Fruit fly (Drosophila melanogaster) whole organism, embryonic: ENCODE results near the gene Lamtor5.

Source experiments
- Awh ChIP-seq: fragments of 200-800 bp; sonication (Bioruptor generic); IDR thresholded peaks from 2 replicates; pipeline ENCODE4, ENCODE4 v1.3.6; 2022; ENCODE audit warnings: missing biosample characterization, missing genetic modification characterization
- CG11398 ChIP-seq: fragments of 200-800 bp; sonication (Bioruptor generic); optimal IDR thresholded peaks from 2 replicates; lab custom pipeline; 2016; ENCODE audit warnings: missing biosample characterization, missing genetic modification characterization
- CG12391 ChIP-seq: fragments of 200-800 bp; sonication (Bioruptor generic); optimal IDR thresholded peaks from 3 replicates; lab custom pipeline; 2018; ENCODE audit warnings: missing biosample characterization, mild to moderate bottlenecking, missing genetic modification characterization, moderate library complexity
- CG12769 ChIP-seq: fragments of 200-800 bp; sonication (Bioruptor generic); optimal IDR thresholded peaks from 2 replicates; lab custom pipeline; 2019; ENCODE audit warnings: missing biosample characterization, mild to moderate bottlenecking, missing genetic modification characterization, moderate library complexity
- CG13123 ChIP-seq: fragments of 200-800 bp; sonication (Bioruptor generic); optimal IDR thresholded peaks from 2 replicates; lab custom pipeline; 2016; ENCODE audit warnings: missing biosample characterization, missing genetic modification characterization
- CG13624 ChIP-seq: fragments of 200-800 bp; sonication (Bioruptor generic); optimal IDR thresholded peaks from 2 replicates; lab custom pipeline; 2016; ENCODE audit warnings: missing biosample characterization, missing genetic modification characterization
- CG14441 ChIP-seq: fragments of 200-800 bp; sonication (Bioruptor generic); IDR thresholded peaks from 2 replicates; pipeline ENCODE4 v1.3.6; 2022; ENCODE audit warnings: missing biosample characterization, missing genetic modification characterization
- CG14667 ChIP-seq: fragments of 200-800 bp; sonication (Bioruptor generic); IDR thresholded peaks from 2 replicates; pipeline ENCODE4 v1.3.6; 2022; ENCODE audit warnings: missing biosample characterization, missing genetic modification characterization
- CG14860 ChIP-seq: fragments of 200-800 bp; sonication (Bioruptor generic); IDR thresholded peaks from 3 replicates; pipeline ENCODE4 v1.3.6; 2022; ENCODE audit warnings: missing biosample characterization, missing genetic modification characterization; ENCODE audit not compliant: partially characterized antibody
- CG17361 ChIP-seq: fragments of 200-800 bp; sonication (Bioruptor generic); IDR thresholded peaks from 3 replicates; pipeline ENCODE4 v1.3.6; 2022; ENCODE audit warnings: missing biosample characterization, missing genetic modification characterization
- CG1832 ChIP-seq: fragments of 200-800 bp; sonication (Bioruptor generic); optimal IDR thresholded peaks from 2 replicates; lab custom pipeline; 2017; ENCODE audit warnings: missing biosample characterization, mild to moderate bottlenecking, missing genetic modification characterization, inconsistent platforms
- CG2120 ChIP-seq: fragments of 200-800 bp; sonication (Bioruptor generic); optimal IDR thresholded peaks from 3 replicates; lab custom pipeline; 2016; ENCODE audit warnings: missing biosample characterization, missing genetic modification characterization
- CG2678 ChIP-seq: fragments of 200-800 bp; sonication (Bioruptor generic); optimal IDR thresholded peaks from 3 replicates; lab custom pipeline; 2019; ENCODE audit warnings: missing biosample characterization, mild to moderate bottlenecking, missing genetic modification characterization, moderate library complexity
- CG32772 ChIP-seq: fragments of 200-800 bp; sonication (Bioruptor generic); IDR thresholded peaks from 2 replicates; pipeline ENCODE4 v1.3.6; 2022; ENCODE audit warnings: missing biosample characterization, missing genetic modification characterization
- CG42726 ChIP-seq: fragments of 200-800 bp; sonication (Bioruptor generic); IDR thresholded peaks from 2 replicates; pipeline ENCODE4 v1.3.6; 2022; ENCODE audit warnings: missing biosample characterization, missing genetic modification characterization; ENCODE audit not compliant: partially characterized antibody
- CoRest ChIP-seq: fragments of 200-800 bp; sonication (Bioruptor generic); optimal IDR thresholded peaks from 3 replicates; lab custom pipeline; 2018; ENCODE audit warnings: missing biosample characterization, mild to moderate bottlenecking, missing genetic modification characterization, moderate library complexity
- D19A ChIP-seq: fragments of 200-800 bp; optimal IDR thresholded peaks from 3 replicates; lab custom pipeline; 2019; ENCODE audit warnings: missing biosample characterization, mild to moderate bottlenecking, missing genetic modification characterization, moderate library complexity
- D19B ChIP-seq: fragments of 200-800 bp; sonication (Bioruptor generic); optimal IDR thresholded peaks from 2 replicates; lab custom pipeline; 2017; ENCODE audit warnings: missing biosample characterization, mild to moderate bottlenecking, missing genetic modification characterization
- Ets65A ChIP-seq: fragments of 200-800 bp; sonication (Bioruptor generic); peaks from one replicate; lab custom pipeline; 2016; ENCODE audit warnings: missing biosample characterization, missing genetic modification characterization
- Hmr ChIP-seq: fragments of 200-800 bp; sonication (Bioruptor generic); optimal IDR thresholded peaks from 3 replicates; lab custom pipeline; 2017; ENCODE audit warnings: mild to moderate bottlenecking, missing biosample characterization, missing genetic modification reagents, missing genetic modification characterization
- Hr78 ChIP-seq, 2 experiments: fragments of 200-800 bp in 1 of 2; fragments of >200 bp in 1 of 2; sonication (Bioruptor generic) in 1 of 2; optimal IDR thresholded peaks; 2 replicates each; lab custom pipeline; 2017 to 2019; ENCODE audit warnings: missing biosample characterization in 2 of 2, missing genetic modification characterization in 2 of 2, mild to moderate bottlenecking in 1 of 2, moderate library complexity in 1 of 2
- Med ChIP-seq: fragments of 200-800 bp; sonication (Bioruptor generic); peaks from one replicate; lab custom pipeline; 2016; ENCODE audit warnings: missing biosample characterization, missing genetic modification characterization, mild to moderate bottlenecking, inconsistent platforms, moderate library complexity
- Side ChIP-seq: fragments of 200-800 bp; sonication (Bioruptor generic); optimal IDR thresholded peaks from 2 replicates; lab custom pipeline; 2016; ENCODE audit warnings: missing biosample characterization, missing genetic modification characterization
- Sox100B ChIP-seq: fragments of 200-800 bp; sonication (Bioruptor generic); optimal IDR thresholded peaks from 3 replicates; lab custom pipeline; 2018; ENCODE audit warnings: missing biosample characterization, mild to moderate bottlenecking, missing genetic modification characterization
- Usf ChIP-seq: fragments of 200-800 bp; sonication (Bioruptor generic); optimal IDR thresholded peaks from 2 replicates; lab custom pipeline; 2017; ENCODE audit warnings: missing genotype, missing biosample characterization, missing genetic modification characterization
- Xrp1 ChIP-seq: fragments of 200-800 bp; sonication (Bioruptor generic); IDR thresholded peaks from 2 replicates; pipeline ENCODE4 v1.3.6; 2022; ENCODE audit warnings: missing biosample characterization, missing genetic modification characterization
- bab2 ChIP-seq: fragments of 200-800 bp; sonication (Bioruptor generic); optimal IDR thresholded peaks from 2 replicates; lab custom pipeline; 2016; ENCODE audit warnings: missing biosample characterization, missing genetic modification characterization
- bsh ChIP-seq, 2 experiments: fragments of 200-800 bp; sonication (Bioruptor generic); optimal IDR thresholded peaks; 2 replicates each; lab custom pipeline; 2017 to 2018; ENCODE audit warnings: mild to moderate bottlenecking in 2 of 2, missing biosample characterization in 2 of 2, missing genetic modification characterization in 2 of 2, moderate library complexity in 1 of 2
- caup ChIP-seq: fragments of 200-800 bp; sonication (Bioruptor generic); optimal IDR thresholded peaks from 3 replicates; lab custom pipeline; 2017; ENCODE audit warnings: missing biosample characterization, mild to moderate bottlenecking, missing genetic modification characterization, moderate library complexity; ENCODE audit not compliant: severe bottlenecking
- crp ChIP-seq, 2 experiments: fragments of 200-800 bp; sonication (Bioruptor generic); optimal IDR thresholded peaks; 2 replicates in 1 of 2; 3 replicates in 1 of 2; lab custom pipeline; 2017; ENCODE audit warnings: missing biosample characterization in 2 of 2, missing genetic modification characterization in 2 of 2, mild to moderate bottlenecking in 1 of 2, moderate library complexity in 1 of 2
- cwo ChIP-seq: fragments of 200-800 bp; sonication (Bioruptor generic); optimal IDR thresholded peaks from 3 replicates; lab custom pipeline; 2017; ENCODE audit warnings: missing biosample characterization, missing genetic modification characterization, mild to moderate bottlenecking, moderate library complexity, missing genetic modification reagents
- dimm ChIP-seq: fragments of 200-800 bp; sonication (Bioruptor generic); IDR thresholded peaks from 2 replicates; pipeline ENCODE4 v1.3.6; 2022; ENCODE audit warnings: missing biosample characterization, missing genetic modification characterization
- fd96Cb ChIP-seq: fragments of 200-800 bp; sonication (Bioruptor generic); optimal IDR thresholded peaks from 2 replicates; lab custom pipeline; 2018; ENCODE audit warnings: missing biosample characterization, mild to moderate bottlenecking, missing genetic modification characterization, moderate library complexity
- gcm2 ChIP-seq: fragments of 200-800 bp; sonication (Bioruptor generic); optimal IDR thresholded peaks from 2 replicates; lab custom pipeline; 2016; ENCODE audit warnings: missing biosample characterization, missing genetic modification characterization
- ham ChIP-seq: fragments of 200-800 bp; sonication (Bioruptor generic); IDR thresholded peaks from 2 replicates; pipeline ENCODE4 v1.3.6; 2022; ENCODE audit warnings: missing biosample characterization, missing genetic modification characterization
- knrl ChIP-seq: fragments of 200-800 bp; sonication (Bioruptor generic); IDR thresholded peaks from 3 replicates; pipeline ENCODE4 v1.3.6; 2022; ENCODE audit warnings: missing biosample characterization, missing genetic modification characterization; ENCODE audit not compliant: partially characterized antibody
- lbe ChIP-seq: fragments of 200-800 bp; sonication (Bioruptor generic); optimal IDR thresholded peaks from 2 replicates; lab custom pipeline; 2016; ENCODE audit warnings: missing biosample characterization, mild to moderate bottlenecking, missing genetic modification characterization
- mld ChIP-seq: fragments of 200-800 bp; sonication (Bioruptor generic); IDR thresholded peaks from 3 replicates; pipeline ENCODE4 v1.3.6; 2022; ENCODE audit warnings: missing biosample characterization, missing genetic modification characterization; ENCODE audit not compliant: partially characterized antibody
- nom ChIP-seq: fragments of 200-800 bp; sonication (Bioruptor generic); optimal IDR thresholded peaks from 2 replicates; lab custom pipeline; 2017; ENCODE audit warnings: missing biosample characterization, missing genetic modification characterization, mild to moderate bottlenecking, moderate library complexity, missing genetic modification reagents
- oc ChIP-seq: fragments of 200-800 bp; sonication (Bioruptor generic); optimal IDR thresholded peaks from 2 replicates; lab custom pipeline; 2018; ENCODE audit warnings: missing biosample characterization, mild to moderate bottlenecking, missing genetic modification characterization, moderate library complexity
- p53 ChIP-seq: fragments of 200-800 bp; sonication (Bioruptor generic); optimal IDR thresholded peaks from 2 replicates; lab custom pipeline; 2016; ENCODE audit warnings: missing biosample characterization, missing genetic modification characterization
- phol ChIP-seq: fragments of 200-800 bp; sonication (Bioruptor generic); optimal IDR thresholded peaks from 3 replicates; lab custom pipeline; 2018; ENCODE audit warnings: missing biosample characterization, mild to moderate bottlenecking, missing genetic modification characterization, moderate library complexity
- prd ChIP-seq, 3 experiments: fragments of >200 bp in 2 of 3; fragments of 200-800 bp in 1 of 3; sonication (Bioruptor generic) in 1 of 3; optimal IDR thresholded peaks in 2 of 3; IDR thresholded peaks in 1 of 3; 2 replicates in 2 of 3; 3 replicates in 1 of 3; pipeline versions ENCODE4 v1.3.6 to Lab custom; 2017 to 2022; ENCODE audit warnings: missing biosample characterization in 1 of 3, missing genetic modification characterization in 1 of 3
- schlank ChIP-seq: fragments of 200-800 bp; sonication (Bioruptor generic); optimal IDR thresholded peaks from 2 replicates; lab custom pipeline; 2018; ENCODE audit warnings: missing biosample characterization, mild to moderate bottlenecking, missing genetic modification characterization
- shn ChIP-seq: fragments of 200-800 bp; sonication (Bioruptor generic); optimal IDR thresholded peaks from 3 replicates; lab custom pipeline; 2016; ENCODE audit warnings: missing biosample characterization, missing genetic modification characterization
- tin ChIP-seq: fragments of 200-800 bp; sonication (Bioruptor generic); optimal IDR thresholded peaks from 3 replicates; lab custom pipeline; 2016; ENCODE audit warnings: missing biosample characterization, missing genetic modification characterization
- toy ChIP-seq: fragments of 200-800 bp; sonication (Bioruptor generic); IDR thresholded peaks from 2 replicates; pipeline ENCODE4 v1.3.6; 2022; ENCODE audit warnings: missing biosample characterization, missing genetic modification characterization
- tx ChIP-seq: fragments of 200-800 bp; sonication (Bioruptor generic); optimal IDR thresholded peaks from 2 replicates; lab custom pipeline; 2016; ENCODE audit warnings: missing biosample characterization, missing genetic modification characterization
- wor ChIP-seq: fragments of 200-800 bp; sonication (Bioruptor generic); IDR thresholded peaks from 2 replicates; pipeline ENCODE4 v1.3.6; 2022; ENCODE audit warnings: missing biosample characterization, missing genetic modification characterization

Lamtor5 gene

dm6 chrX:1824610-1824948, 34.2 kb downstream of the Lamtor5 start (continued):
- 0 out of 3 replicates have a peak, but pooled peaks have one; percentile 29 for TF ChIP-seq CG17361 (GFP tag; lab: Robert Waterston, UW)
- TF ChIP-seq D19B (GFP tag; lab: Kevin White, UChicago): peak; percentile 89
- peak; percentile 22 for TF ChIP-seq CG2678 (tag; lab: Kevin White, UChicago)
- no peak for TF ChIP-seq p53 (GFP tag; lab: Kevin White, UChicago)
- TF ChIP-seq crp (GFP tag; optimal IDR thresholded peaks at IDR 0.05; lab: Kevin White, UChicago): no peak
- no peak for TF ChIP-seq caup (GFP tag; lab: Kevin White, UChicago)
- TF ChIP-seq mld (GFP tag; lab: Robert Waterston, UW): no peak
- no peak for TF ChIP-seq Sox100B (GFP tag; lab: Kevin White, UChicago)
- peak; percentile 27; the same call in 1 of the 2 replicates for TF ChIP-seq CG14667
- TF ChIP-seq Side (GFP tag; lab: Kevin White, UChicago): no peak
- TF ChIP-seq CoRest (tag; lab: Kevin White, UChicago): no peak
- TF ChIP-seq CG14441 (GFP tag; lab: Robert Waterston, UW): 0 out of 2 replicates have a peak, but pooled peaks have one; percentile 33
- no peak for TF ChIP-seq CG12391 (tag; lab: Kevin White, UChicago)
- TF ChIP-seq Xrp1: peak; percentile 23; the same call in 1 of the 2 replicates
- TF ChIP-seq Hmr (GFP tag; lab: Kevin White, UChicago): peak; percentile 24
- TF ChIP-seq CG12769: peak; percentile 33
- no peak for TF ChIP-seq CG13123 (GFP tag; lab: Kevin White, UChicago)
- no peak for TF ChIP-seq shn
- peak; percentile 8 for TF ChIP-seq tx (GFP tag; lab: Kevin White, UChicago)
- TF ChIP-seq Awh (GFP tag; lab: Robert Waterston, UW): no peak
- TF ChIP-seq Med (GFP tag; lab: Kevin White, UChicago): peak; percentile 58
- no peak for TF ChIP-seq dimm
- TF ChIP-seq phol: peak; percentile 5
- TF ChIP-seq CG13624 (GFP tag; lab: Kevin White, UChicago): peak; percentile 26
- TF ChIP-seq CG42726: no peak
- TF ChIP-seq cwo (GFP tag; lab: Kevin White, UChicago): peak; percentile 15
- peak; percentile 28 for TF ChIP-seq CG2120 (GFP tag; lab: Kevin White, UChicago)
- TF ChIP-seq lbe (GFP tag; lab: Kevin White, UChicago): peak; percentile 43
- TF ChIP-seq nom: peak; percentile 62
- TF ChIP-seq Usf (GFP tag; lab: Kevin White, UChicago): no peak
- TF ChIP-seq ham (GFP tag; lab: Robert Waterston, UW): no peak
- TF ChIP-seq D19A (tag; lab: Kevin White, UChicago): no peak
- TF ChIP-seq fd96Cb: no peak
- no peak for TF ChIP-seq oc
- peak in 1 of 2 experiments; percentile 31 for TF ChIP-seq bsh (GFP tag; optimal IDR thresholded peaks at IDR 0.05; lab: Kevin White, UChicago)
- no peak for TF ChIP-seq prd (optimal IDR thresholded peaks at IDR 0.05; lab: Kevin White, UChicago)
- peak; percentile 30; the same call in 1 of the 3 replicates for TF ChIP-seq prd (GFP tag; IDR thresholded peaks at IDR 0.05; lab: Robert Waterston, UW)
- no peak for TF ChIP-seq CG1832
- TF ChIP-seq CG32772 (GFP tag; lab: Robert Waterston, UW): peak; percentile 32; the same call in 1 of the 2 replicates
- TF ChIP-seq knrl: no peak
- no peak for TF ChIP-seq schlank
- no peak for TF ChIP-seq Ets65A (GFP tag; lab: Kevin White, UChicago)
- no peak for TF ChIP-seq CG14860 (GFP tag; lab: Robert Waterston, UW)
- TF ChIP-seq toy: no peak
- TF ChIP-seq CG11398: no peak
- TF ChIP-seq Hr78 (GFP tag; optimal IDR thresholded peaks at IDR 0.05; lab: Kevin White, UChicago): peak in 1 of 2 experiments; percentile 45
- TF ChIP-seq wor: no peak
- peak; percentile 28 for TF ChIP-seq bab2
- TF ChIP-seq tin (GFP tag; lab: Kevin White, UChicago): no peak
- no peak for TF ChIP-seq gcm2
